Fruit fly (Drosophila melanogaster) whole organism, pupa: Measurements from ENCODE around the gene CG6254.

Experiments used
- CG12605 ChIP-seq: fragments of 200-800 bp; sonication (Bioruptor generic); IDR thresholded peaks from 2 replicates; pipeline ENCODE4 v1.3.6; 2022; ENCODE audit warnings: missing biosample characterization, missing genetic modification characterization
- CG14655 ChIP-seq: fragments of 200-800 bp; sonication (Bioruptor generic); optimal IDR thresholded peaks from 3 replicates; lab custom pipeline; 2017; ENCODE audit warnings: mild to moderate bottlenecking, missing biosample characterization, missing genetic modification reagents, missing genetic modification characterization
- CG15710 ChIP-seq: fragments of 200-800 bp; sonication (Bioruptor generic); optimal IDR thresholded peaks from 2 replicates; lab custom pipeline; 2018; ENCODE audit warnings: missing biosample characterization, mild to moderate bottlenecking, missing genetic modification characterization, moderate library complexity
- CG32121 ChIP-seq: fragments of 200-800 bp; sonication (Bioruptor generic); IDR thresholded peaks from 2 replicates; pipeline ENCODE4 v1.3.6; 2022; ENCODE audit warnings: missing biosample characterization, missing genetic modification characterization
- D1 ChIP-seq: fragments of 200-800 bp; sonication (Bioruptor generic); optimal IDR thresholded peaks from 2 replicates; lab custom pipeline; 2018; ENCODE audit warnings: missing biosample characterization, mild to moderate bottlenecking, missing genetic modification characterization, moderate library complexity
- EcR ChIP-seq: fragments of 200-800 bp; sonication (Bioruptor generic); optimal IDR thresholded peaks from 3 replicates; lab custom pipeline; 2019; ENCODE audit warnings: missing biosample characterization, missing genetic modification characterization, mild to moderate bottlenecking, moderate library complexity, missing genetic modification reagents
- Snoo ChIP-seq: fragments of 200-800 bp; sonication (Bioruptor generic); optimal IDR thresholded peaks from 3 replicates; lab custom pipeline; 2017; ENCODE audit warnings: missing biosample characterization, mild to moderate bottlenecking, missing genetic modification characterization, inconsistent platforms
- fd96Ca ChIP-seq: fragments of 200-800 bp; sonication (Bioruptor generic); IDR thresholded peaks from 3 replicates; pipeline ENCODE4 v1.3.6; 2022; ENCODE audit warnings: missing biosample characterization, missing genetic modification characterization

DNA sequence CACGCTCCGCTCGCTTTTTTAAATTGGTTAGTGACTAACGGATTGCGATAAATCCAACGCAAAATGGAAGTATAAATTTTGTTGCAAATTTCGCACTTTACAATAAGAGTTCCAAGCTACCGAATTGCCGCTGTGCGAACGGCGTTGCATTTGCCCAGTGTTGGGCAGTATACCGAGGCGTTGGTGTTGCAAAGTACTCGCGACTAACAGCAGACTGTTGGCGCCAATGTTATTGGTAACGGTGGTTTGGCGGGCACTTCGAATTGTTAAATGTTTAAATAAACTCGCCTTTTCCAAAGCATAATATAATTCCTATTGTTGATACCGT is 26.8 kb downstream of the CG6254 start:
- TF ChIP-seq D1 (tag; lab: Kevin White, UChicago) (no peak), Snoo (tag; lab: Kevin White, UChicago) (peak; percentile 43), EcR (no peak), CG14655 (no peak), CG15710 (tag; lab: Kevin White, UChicago) (no peak), fd96Ca (GFP tag; lab: Robert Waterston, UW) (no peak), CG32121 (GFP tag; lab: Robert Waterston, UW) (no peak), CG12605 (GFP tag; lab: Robert Waterston, UW) (no peak)
